Fruit fly (Drosophila melanogaster) S2 (cell line): ENCODE results near the gene CG6923.

Source experiments
- CG8478 ChIP-seq: fragments of >200 bp; optimal IDR thresholded peaks from 2 replicates; lab custom pipeline; 2018
- CTCF ChIP-seq, 2 experiments: fragments of >200 bp; optimal IDR thresholded peaks; 2 replicates each; lab custom pipeline; 2018

DNA sequence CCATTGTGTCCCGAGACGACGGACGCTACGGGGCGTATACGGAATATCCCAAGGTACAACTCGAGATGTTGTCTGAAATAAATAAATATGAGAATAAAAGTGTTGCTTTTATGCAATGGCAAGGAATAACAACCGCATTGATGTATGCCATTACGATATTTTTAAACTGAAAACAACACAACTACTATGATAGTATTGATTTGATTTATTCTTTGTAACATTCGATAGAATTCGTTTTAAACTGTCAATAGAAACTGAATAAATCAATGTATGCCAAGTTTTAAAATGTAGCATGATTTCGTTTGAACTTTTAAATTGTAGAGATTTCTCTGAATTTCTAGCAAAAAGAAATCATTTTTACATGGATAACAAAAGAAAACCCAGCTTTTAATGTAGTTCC is 53.6 kb downstream of the CG6923 start, which contains the start of gene CG14717:
- TF ChIP-seq CTCF (optimal IDR thresholded peaks at IDR 0.05; lab: Kevin White, UChicago) = no peak
- TF ChIP-seq CG8478 = no peak
